Worm (Caenorhabditis elegans) whole organism, L3 larva: ENCODE data around the gene W04E12.2.

Source experiments
- egl-27 ChIP-seq: sonication (generic microtip); optimal IDR thresholded peaks from 4 replicates; lab custom pipeline; 2017; ENCODE audit warnings: missing biosample characterization, missing genetic modification reagents, missing genetic modification characterization
- pha-4 ChIP-seq: fragments of 150-350 bp; optimal IDR thresholded peaks from 2 replicates; lab custom pipeline; 2014; ENCODE audit warnings: missing biosample characterization, missing genetic modification reagents, missing genetic modification characterization

ce11 chrV:19788360-19788759, 47.4 kb upstream of the W04E12.2 start, which contains the start of gene clec-258:
- TF ChIP-seq pha-4 (tag; lab: Kevin White, UChicago): no peak
- no peak for TF ChIP-seq egl-27 (tag; lab: Kevin White, UChicago)
